Fruit fly (Drosophila melanogaster) whole organism, prepupa: ENCODE data around the gene Polr2B.

Experiments
- Blimp-1 ChIP-seq: fragments of 200-800 bp; sonication (Bioruptor generic); optimal IDR thresholded peaks from 3 replicates; lab custom pipeline; 2017; ENCODE audit warnings: missing biosample characterization, missing genetic modification characterization, mild to moderate bottlenecking, moderate library complexity, missing genetic modification reagents
- Ets96B ChIP-seq: fragments of 200-800 bp; optimal IDR thresholded peaks from 2 replicates; lab custom pipeline; 2019; ENCODE audit warnings: missing biosample characterization, mild to moderate bottlenecking, missing genetic modification characterization, moderate library complexity

dm6 chr3R:14131972-14132371, 6.4 kb downstream of the Polr2B start, which contains the start of gene CG14356:
- TF ChIP-seq Blimp-1 (GFP tag; lab: Kevin White, UChicago) (no peak), Ets96B (no peak)
